Fruit fly (Drosophila melanogaster) whole organism, adult: Measurements from ENCODE around the gene Rrp5.

Experiments
- CG11617 ChIP-seq: fragments of 200-800 bp; sonication (Bioruptor generic); optimal IDR thresholded peaks from 2 replicates; lab custom pipeline; 2017; ENCODE audit warnings: mild to moderate bottlenecking, missing biosample characterization, missing genetic modification reagents, missing genetic modification characterization
- CG12768 ChIP-seq: fragments of 200-800 bp; sonication (Bioruptor generic); optimal IDR thresholded peaks from 2 replicates; lab custom pipeline; 2017; ENCODE audit warnings: missing biosample characterization, missing genetic modification characterization, mild to moderate bottlenecking, moderate library complexity, missing genetic modification reagents
- CG14711 ChIP-seq: fragments of 200-800 bp; sonication (Bioruptor generic); optimal IDR thresholded peaks from 2 replicates; lab custom pipeline; 2018; ENCODE audit warnings: missing biosample characterization, mild to moderate bottlenecking, missing genetic modification characterization, moderate library complexity
- CG1620 ChIP-seq: fragments of 200-800 bp; sonication (Bioruptor generic); optimal IDR thresholded peaks from 2 replicates; lab custom pipeline; 2016; ENCODE audit warnings: missing biosample characterization, missing genetic modification characterization
- CG33017 ChIP-seq: fragments of 200-800 bp; sonication (Bioruptor generic); optimal IDR thresholded peaks from 2 replicates; lab custom pipeline; 2018; ENCODE audit warnings: missing biosample characterization, mild to moderate bottlenecking, missing genetic modification characterization, moderate library complexity
- CG5204 ChIP-seq: fragments of 200-800 bp; sonication (Bioruptor generic); optimal IDR thresholded peaks from 2 replicates; lab custom pipeline; 2016; ENCODE audit warnings: missing biosample characterization, missing genetic modification characterization
- CG7045 ChIP-seq: fragments of 200-800 bp; sonication (Bioruptor generic); optimal IDR thresholded peaks from 2 replicates; lab custom pipeline; 2017; ENCODE audit warnings: missing biosample characterization, mild to moderate bottlenecking, missing genetic modification characterization
- CG7101 ChIP-seq: fragments of 200-800 bp; sonication (Bioruptor generic); optimal IDR thresholded peaks from 2 replicates; lab custom pipeline; 2018; ENCODE audit warnings: missing biosample characterization, mild to moderate bottlenecking, missing genetic modification characterization, moderate library complexity
- Clk ChIP-seq: fragments of 200-800 bp; sonication (Bioruptor generic); optimal IDR thresholded peaks from 2 replicates; lab custom pipeline; 2017; ENCODE audit warnings: missing biosample characterization, missing genetic modification characterization
- Crg-1 ChIP-seq: fragments of 200-800 bp; sonication (Bioruptor generic); optimal IDR thresholded peaks from 2 replicates; lab custom pipeline; 2016; ENCODE audit warnings: missing biosample characterization, missing genetic modification characterization
- Hr96 ChIP-seq: fragments of 200-800 bp; sonication (Bioruptor generic); optimal IDR thresholded peaks from 2 replicates; lab custom pipeline; 2016; ENCODE audit warnings: missing biosample characterization, missing genetic modification characterization
- Mnt ChIP-seq: fragments of 200-800 bp; sonication (Bioruptor generic); optimal IDR thresholded peaks from 2 replicates; lab custom pipeline; 2016; ENCODE audit warnings: missing biosample characterization, mild to moderate bottlenecking, missing genetic modification characterization
- bab1 ChIP-seq: fragments of 200-800 bp; sonication (Bioruptor generic); optimal IDR thresholded peaks from 3 replicates; lab custom pipeline; 2019; ENCODE audit warnings: missing biosample characterization, mild to moderate bottlenecking, missing genetic modification characterization, moderate library complexity
- cic ChIP-seq: fragments of 200-800 bp; sonication (Bioruptor generic); optimal IDR thresholded peaks from 2 replicates; lab custom pipeline; 2017; ENCODE audit warnings: missing biosample characterization, mild to moderate bottlenecking, missing genetic modification characterization, moderate library complexity
- cnc ChIP-seq, 2 experiments: fragments of >200 bp; optimal IDR thresholded peaks; 2 replicates each; lab custom pipeline; 2017
- kay ChIP-seq: fragments of 200-800 bp; sonication (Bioruptor generic); peaks from one replicate; lab custom pipeline; 2016; ENCODE audit warnings: missing biosample characterization, missing genetic modification characterization, borderline replicate concordance
- ovo ChIP-seq: fragments of 200-800 bp; sonication (Bioruptor generic); optimal IDR thresholded peaks from 2 replicates; lab custom pipeline; 2016; ENCODE audit warnings: missing biosample characterization, missing genetic modification characterization
- pad ChIP-seq: fragments of 200-800 bp; sonication (Bioruptor generic); optimal IDR thresholded peaks from 3 replicates; lab custom pipeline; 2017; ENCODE audit warnings: missing biosample characterization, missing genetic modification characterization, mild to moderate bottlenecking, moderate library complexity, missing genetic modification reagents
- tj ChIP-seq: fragments of 200-800 bp; sonication (Bioruptor generic); optimal IDR thresholded peaks from 3 replicates; lab custom pipeline; 2017; ENCODE audit warnings: missing biosample characterization, mild to moderate bottlenecking, missing genetic modification characterization, moderate library complexity
- toe ChIP-seq: fragments of 200-800 bp; sonication (Bioruptor generic); optimal IDR thresholded peaks from 2 replicates; lab custom pipeline; 2016; ENCODE audit warnings: missing biosample characterization, missing genetic modification characterization

The Rrp5 gene

DNA sequence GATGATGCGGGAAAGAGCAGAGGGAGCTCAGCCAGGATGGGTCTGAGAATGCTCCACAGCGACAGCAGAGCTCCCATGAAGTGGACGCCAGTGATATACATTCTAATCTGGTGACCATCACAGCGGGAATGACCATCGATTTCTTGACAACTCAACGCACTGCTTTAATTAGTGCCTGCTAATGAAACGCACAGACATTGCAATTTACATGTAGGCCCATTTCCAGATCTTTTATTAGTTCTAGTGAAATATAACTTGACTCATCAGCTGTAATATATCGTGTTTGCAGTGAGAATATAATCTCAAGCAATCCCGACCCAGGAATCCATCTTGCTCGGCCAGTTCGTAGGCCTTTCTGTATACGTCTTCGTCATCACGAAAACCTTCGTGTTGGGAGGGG, 34.0 kb upstream of the Rrp5 start, which contains the start of gene CG42811:
Gene CG42811 (minus strand): TSS at position 101 of the 400 bp plus-strand sequence.
- TF ChIP-seq tj (GFP tag; lab: Kevin White, UChicago) (no peak), CG7101 (no peak), CG1620 (no peak), cnc (optimal IDR thresholded peaks at IDR 0.05; lab: Kevin White, UChicago) (no peak), CG5204 (no peak), toe (no peak), cic (GFP tag; lab: Kevin White, UChicago) (no peak), CG14711 (tag; lab: Kevin White, UChicago) (no peak), kay (GFP tag; lab: Kevin White, UChicago) (no peak), ovo (no peak), CG11617 (GFP tag; lab: Kevin White, UChicago) (no peak), Mnt (GFP tag; lab: Kevin White, UChicago) (no peak), CG12768 (GFP tag; lab: Kevin White, UChicago) (no peak), bab1 (no peak), Hr96 (GFP tag; lab: Kevin White, UChicago) (no peak), pad (GFP tag; lab: Kevin White, UChicago) (no peak)

DNA sequence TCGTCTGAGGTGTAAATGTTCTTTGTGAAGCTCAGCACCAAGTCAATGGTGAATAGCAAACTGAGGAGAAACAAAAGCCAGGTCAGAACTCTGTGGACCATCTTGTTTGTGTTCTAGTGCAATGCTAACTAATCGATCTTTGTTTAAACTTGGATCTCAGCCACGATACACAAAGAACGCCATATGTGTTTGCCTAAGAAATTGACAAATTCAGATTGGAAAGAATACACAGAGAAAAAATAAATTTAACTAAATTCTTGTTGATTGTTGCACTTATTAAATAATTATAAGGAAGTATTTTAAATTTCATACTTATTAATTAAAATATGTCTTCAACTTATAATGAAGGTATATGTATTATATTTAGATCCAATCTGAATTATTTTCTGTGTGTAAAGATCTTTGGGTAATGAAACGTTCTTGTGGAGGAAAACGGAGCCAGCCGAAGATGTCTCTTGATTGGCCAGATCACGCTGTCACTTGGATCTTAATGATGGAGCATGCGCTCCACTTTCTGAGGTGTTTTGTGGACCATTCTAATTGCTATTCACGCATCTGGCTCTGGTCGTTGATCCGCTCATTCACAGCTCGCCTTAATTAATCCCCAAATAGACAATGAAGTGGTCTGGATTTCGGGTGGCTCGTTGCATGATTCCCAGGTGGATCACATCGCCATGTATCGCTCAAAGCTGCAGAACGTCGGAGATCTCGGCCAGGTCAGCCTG, 31.9 kb upstream of the Rrp5 start, which contains the start of the genes CG17784 and CG13613:
Gene CG17784 (minus strand): TSS at position 101 of the 725 bp plus-strand sequence.
Gene CG13613 (plus strand): TSS at position 675 of the 725 bp plus-strand sequence.
- no peak for TF ChIP-seq pad (GFP tag; lab: Kevin White, UChicago)
- TF ChIP-seq CG1620: no peak
- TF ChIP-seq CG7101: no peak
- TF ChIP-seq CG7045 (GFP tag; lab: Kevin White, UChicago): no peak
- TF ChIP-seq Hr96 (GFP tag; lab: Kevin White, UChicago): no peak
- TF ChIP-seq bab1: no peak
- no peak for TF ChIP-seq CG14711 (tag; lab: Kevin White, UChicago)
- TF ChIP-seq kay (GFP tag; lab: Kevin White, UChicago): no peak
- no peak for TF ChIP-seq CG12768 (GFP tag; lab: Kevin White, UChicago)
- TF ChIP-seq CG5204: no peak
- TF ChIP-seq ovo: no peak
- no peak for TF ChIP-seq CG33017 (tag; lab: Kevin White, UChicago)
- no peak for TF ChIP-seq cnc (optimal IDR thresholded peaks at IDR 0.05; lab: Kevin White, UChicago)
- no peak for TF ChIP-seq Clk (GFP tag; lab: Kevin White, UChicago)
- TF ChIP-seq cic (GFP tag; lab: Kevin White, UChicago): no peak
- no peak for TF ChIP-seq CG11617 (GFP tag; lab: Kevin White, UChicago)
- TF ChIP-seq tj (GFP tag; lab: Kevin White, UChicago): no peak
- TF ChIP-seq toe: no peak

dm6 chr3R:24362838-24363237, 29.7 kb upstream of the Rrp5 start, which contains the start of gene CG33340:
CG33340 (plus strand) TSS chr3R:24363138.
- TF ChIP-seq CG14711 (tag; lab: Kevin White, UChicago): no peak
- no peak for TF ChIP-seq Hr96 (GFP tag; lab: Kevin White, UChicago)
- no peak for TF ChIP-seq Clk (GFP tag; lab: Kevin White, UChicago)
- TF ChIP-seq Mnt (GFP tag; lab: Kevin White, UChicago): no peak
- no peak for TF ChIP-seq CG1620
- no peak for TF ChIP-seq toe
- no peak for TF ChIP-seq tj (GFP tag; lab: Kevin White, UChicago)
- TF ChIP-seq pad (GFP tag; lab: Kevin White, UChicago): no peak
- no peak for TF ChIP-seq CG5204
- TF ChIP-seq CG33017 (tag; lab: Kevin White, UChicago): no peak
- no peak for TF ChIP-seq CG12768 (GFP tag; lab: Kevin White, UChicago)
- no peak for TF ChIP-seq Crg-1 (GFP tag; lab: Kevin White, UChicago)
- no peak for TF ChIP-seq bab1

DNA sequence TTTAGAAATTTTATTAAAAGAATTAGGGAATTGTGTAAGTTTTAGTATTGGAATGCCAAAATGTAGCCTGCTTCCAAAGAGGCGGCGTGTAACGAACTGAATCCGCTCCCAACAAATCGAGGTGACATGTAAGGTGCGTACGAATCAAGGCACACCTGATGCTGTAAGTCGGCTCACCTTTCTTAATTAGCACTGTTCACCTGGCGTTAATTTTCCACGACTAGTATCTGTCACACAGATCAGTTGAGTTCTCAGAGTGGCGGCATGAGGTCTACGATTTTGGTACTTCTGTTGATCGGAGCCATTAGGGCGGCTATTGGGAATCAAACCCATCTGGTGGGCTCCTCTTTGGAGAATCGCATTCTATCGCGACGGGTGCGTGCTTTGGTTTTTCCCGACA, 28.5 kb upstream of the Rrp5 start, which contains the start of the genes CG5762 and CG33339:
Gene CG5762 (minus strand): TSS at position 101 of the 400 bp plus-strand sequence.
Gene CG33339 (plus strand): TSS at position 265 of the 400 bp plus-strand sequence.
- TF ChIP-seq CG12768 (GFP tag; lab: Kevin White, UChicago) (no peak), Clk (GFP tag; lab: Kevin White, UChicago) (no peak)

DNA sequence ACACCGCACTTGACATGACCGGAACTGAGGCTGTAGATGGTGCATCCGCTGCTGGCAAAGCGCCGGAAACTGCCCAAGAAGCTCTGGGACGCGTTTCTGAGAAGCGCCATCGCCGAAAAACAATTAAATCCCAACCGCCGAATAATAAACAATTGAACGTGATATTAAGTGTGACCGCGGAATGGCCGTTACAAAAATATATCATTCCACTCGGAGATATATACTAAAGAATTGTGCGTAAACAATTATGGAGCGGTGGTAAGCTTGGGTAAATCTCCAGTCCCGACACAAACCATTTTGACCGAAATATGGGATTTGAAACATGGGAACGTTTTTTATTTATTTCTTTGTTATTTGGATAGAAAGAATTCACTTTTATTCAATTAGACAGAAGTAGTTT, 26.8 kb upstream of the Rrp5 start, which contains the start of gene CG18528:
Gene CG18528 (minus strand): TSS at position 188 of the 400 bp plus-strand sequence.
- TF ChIP-seq CG7045 (GFP tag; lab: Kevin White, UChicago) (no peak), bab1 (peak; percentile 53)

DNA sequence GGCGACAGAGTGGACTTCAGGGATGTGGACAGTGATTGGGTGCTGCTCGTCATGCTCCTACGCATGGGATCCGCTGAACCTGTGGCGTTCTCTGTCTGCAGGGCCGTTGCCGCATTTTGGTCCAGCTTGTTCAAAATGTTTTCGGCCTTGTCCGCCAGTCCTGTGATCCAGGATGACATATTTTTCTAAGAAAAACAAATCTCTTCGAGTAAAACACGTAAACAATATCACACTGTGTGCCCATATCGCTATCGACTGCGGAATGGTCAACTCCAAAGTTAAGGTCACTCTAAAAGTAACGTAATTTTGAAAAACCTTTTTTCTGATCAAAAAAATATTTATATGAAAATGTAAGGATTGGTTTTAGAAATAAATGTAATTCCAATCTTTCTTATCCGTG, 24.6 kb upstream of the Rrp5 start, which contains the start of gene Golgin84:
Gene Golgin84 (minus strand): TSS at position 241 of the 400 bp plus-strand sequence.
- no peak for TF ChIP-seq Clk (GFP tag; lab: Kevin White, UChicago)
- TF ChIP-seq CG12768 (GFP tag; lab: Kevin White, UChicago): no peak
- TF ChIP-seq CG7101: no peak
- no peak for TF ChIP-seq Crg-1 (GFP tag; lab: Kevin White, UChicago)
- no peak for TF ChIP-seq CG14711 (tag; lab: Kevin White, UChicago)
- no peak for TF ChIP-seq CG7045 (GFP tag; lab: Kevin White, UChicago)
- no peak for TF ChIP-seq CG1620
- no peak for TF ChIP-seq CG33017 (tag; lab: Kevin White, UChicago)
- TF ChIP-seq toe: no peak
- no peak for TF ChIP-seq CG5204
- TF ChIP-seq pad (GFP tag; lab: Kevin White, UChicago): no peak
- TF ChIP-seq Mnt (GFP tag; lab: Kevin White, UChicago): no peak
